Fruit fly (Drosophila melanogaster) whole organism, pupa: ENCODE measurements around the gene fzy.

Experiments used
- CG10348 ChIP-seq: fragments of 200-800 bp; sonication (Bioruptor generic); IDR thresholded peaks from 2 replicates; pipeline ENCODE4 v1.3.6; 2022; ENCODE audit warnings: missing biosample characterization, missing genetic modification characterization
- CG12605 ChIP-seq: fragments of 200-800 bp; sonication (Bioruptor generic); IDR thresholded peaks from 2 replicates; pipeline ENCODE4 v1.3.6; 2022; ENCODE audit warnings: missing biosample characterization, missing genetic modification characterization
- CG13204 ChIP-seq: fragments of 200-800 bp; sonication (Bioruptor generic); optimal IDR thresholded peaks from 2 replicates; lab custom pipeline; 2018; ENCODE audit warnings: missing biosample characterization, mild to moderate bottlenecking, missing genetic modification characterization, moderate library complexity
- CG14655 ChIP-seq: fragments of 200-800 bp; sonication (Bioruptor generic); optimal IDR thresholded peaks from 3 replicates; lab custom pipeline; 2017; ENCODE audit warnings: mild to moderate bottlenecking, missing biosample characterization, missing genetic modification reagents, missing genetic modification characterization
- CG15710 ChIP-seq: fragments of 200-800 bp; sonication (Bioruptor generic); optimal IDR thresholded peaks from 2 replicates; lab custom pipeline; 2018; ENCODE audit warnings: missing biosample characterization, mild to moderate bottlenecking, missing genetic modification characterization, moderate library complexity
- CG17806 ChIP-seq: fragments of 200-800 bp; sonication (Bioruptor generic); optimal IDR thresholded peaks from 2 replicates; lab custom pipeline; 2018; ENCODE audit warnings: missing biosample characterization, mild to moderate bottlenecking, missing genetic modification characterization, moderate library complexity
- CG32121 ChIP-seq: fragments of 200-800 bp; sonication (Bioruptor generic); IDR thresholded peaks from 2 replicates; pipeline ENCODE4 v1.3.6; 2022; ENCODE audit warnings: missing biosample characterization, missing genetic modification characterization
- CG34367 ChIP-seq: fragments of 200-800 bp; sonication (Bioruptor generic); optimal IDR thresholded peaks from 2 replicates; lab custom pipeline; 2018; ENCODE audit warnings: missing biosample characterization, mild to moderate bottlenecking, missing genetic modification characterization
- CG4496 ChIP-seq: fragments of 200-800 bp; sonication (Bioruptor generic); IDR thresholded peaks from 3 replicates; pipeline ENCODE4 v1.3.6; 2022; ENCODE audit warnings: missing biosample characterization, missing genetic modification characterization
- CG8159 ChIP-seq: fragments of 200-800 bp; sonication (Bioruptor generic); optimal IDR thresholded peaks from 3 replicates; lab custom pipeline; 2018; ENCODE audit warnings: missing biosample characterization, mild to moderate bottlenecking, missing genetic modification characterization, moderate library complexity
- CG8301 ChIP-seq: fragments of 200-800 bp; sonication (Bioruptor generic); optimal IDR thresholded peaks from 2 replicates; lab custom pipeline; 2018; ENCODE audit warnings: missing biosample characterization, mild to moderate bottlenecking, missing genetic modification characterization
- CG9948 ChIP-seq: fragments of 200-800 bp; sonication (Bioruptor generic); optimal IDR thresholded peaks from 2 replicates; lab custom pipeline; 2018; ENCODE audit warnings: missing biosample characterization, mild to moderate bottlenecking, missing genetic modification characterization, moderate library complexity
- D1 ChIP-seq: fragments of 200-800 bp; sonication (Bioruptor generic); optimal IDR thresholded peaks from 2 replicates; lab custom pipeline; 2018; ENCODE audit warnings: missing biosample characterization, mild to moderate bottlenecking, missing genetic modification characterization, moderate library complexity
- EcR ChIP-seq: fragments of 200-800 bp; sonication (Bioruptor generic); optimal IDR thresholded peaks from 3 replicates; lab custom pipeline; 2019; ENCODE audit warnings: missing biosample characterization, missing genetic modification characterization, mild to moderate bottlenecking, moderate library complexity, missing genetic modification reagents
- Ets98B ChIP-seq: fragments of 200-800 bp; sonication (Bioruptor generic); IDR thresholded peaks from 2 replicates; pipeline ENCODE4 v1.3.6; 2022; ENCODE audit warnings: missing biosample characterization, missing genetic modification characterization
- Pif1A ChIP-seq: fragments of 200-800 bp; sonication (Bioruptor generic); optimal IDR thresholded peaks from 3 replicates; lab custom pipeline; 2016; ENCODE audit warnings: missing biosample characterization, missing genetic modification characterization
- Pif1B ChIP-seq: fragments of 200-800 bp; sonication (Bioruptor generic); optimal IDR thresholded peaks from 3 replicates; lab custom pipeline; 2016; ENCODE audit warnings: missing biosample characterization, missing genetic modification characterization
- Snoo ChIP-seq: fragments of 200-800 bp; sonication (Bioruptor generic); optimal IDR thresholded peaks from 3 replicates; lab custom pipeline; 2017; ENCODE audit warnings: missing biosample characterization, mild to moderate bottlenecking, missing genetic modification characterization, inconsistent platforms
- fd96Ca ChIP-seq: fragments of 200-800 bp; sonication (Bioruptor generic); IDR thresholded peaks from 3 replicates; pipeline ENCODE4 v1.3.6; 2022; ENCODE audit warnings: missing biosample characterization, missing genetic modification characterization
- gl ChIP-seq: fragments of 200-800 bp; sonication (Bioruptor generic); optimal IDR thresholded peaks from 2 replicates; lab custom pipeline; 2018; ENCODE audit warnings: missing biosample characterization, mild to moderate bottlenecking, missing genetic modification characterization
- rn ChIP-seq: fragments of 200-800 bp; sonication (Bioruptor generic); IDR thresholded peaks from 2 replicates; pipeline ENCODE4 v1.3.6; 2022; ENCODE audit warnings: missing biosample characterization, missing genetic modification characterization

fzy gene

dm6 chr2L:16288393-16288731 is 22.4 kb upstream of the fzy start:
- TF ChIP-seq fd96Ca (GFP tag; lab: Robert Waterston, UW) (no peak), CG15710 (tag; lab: Kevin White, UChicago) (no peak), CG14655 (GFP tag; lab: Kevin White, UChicago) (no peak)

dm6 chr2L:16290984-16291383 is 19.8 kb upstream of the fzy start, which contains the start of gene CG17329:
Gene CG17329 (plus strand): TSS chr2L:16291284.
- TF ChIP-seq Ets98B (GFP tag; lab: Robert Waterston, UW) (no peak), CG15710 (tag; lab: Kevin White, UChicago) (no peak), CG10348 (GFP tag; lab: Robert Waterston, UW) (no peak), CG4496 (GFP tag; lab: Robert Waterston, UW) (no peak), CG34367 (no peak), CG14655 (GFP tag; lab: Kevin White, UChicago) (no peak), CG8159 (tag; lab: Kevin White, UChicago) (no peak), rn (no peak), CG17806 (tag; lab: Kevin White, UChicago) (no peak), CG12605 (GFP tag; lab: Robert Waterston, UW) (no peak), fd96Ca (GFP tag; lab: Robert Waterston, UW) (no peak), Pif1B (GFP tag; lab: Kevin White, UChicago) (no peak)

- TF ChIP-seq Ets98B (GFP tag; lab: Robert Waterston, UW) (peak; percentile 16; the same call in 1 of the 2 replicates), CG32121 (GFP tag; lab: Robert Waterston, UW) (no peak)
Observed at dm6 chr2L:16292975-16293501, 17.7 kb upstream of the fzy start, which contains the start of gene CG13258. Gene CG13258 (minus strand): TSS chr2L:16293025.

dm6 chr2L:16293703-16294233 is 17.0 kb upstream of the fzy start, which contains the start of gene Cyp303a1:
Gene Cyp303a1 (plus strand): TSS chr2L:16294183.
- TF ChIP-seq CG8301 (tag; lab: Kevin White, UChicago) (no peak), CG9948 (no peak), Snoo (tag; lab: Kevin White, UChicago) (no peak), gl (no peak), CG32121 (GFP tag; lab: Robert Waterston, UW) (no peak), CG8159 (tag; lab: Kevin White, UChicago) (no peak), CG10348 (GFP tag; lab: Robert Waterston, UW) (no peak), D1 (no peak), CG4496 (GFP tag; lab: Robert Waterston, UW) (no peak), Pif1B (GFP tag; lab: Kevin White, UChicago) (no peak), Ets98B (GFP tag; lab: Robert Waterston, UW) (no peak), EcR (GFP tag; lab: Kevin White, UChicago) (no peak), CG13204 (no peak), Pif1A (GFP tag; lab: Kevin White, UChicago) (no peak), CG17806 (tag; lab: Kevin White, UChicago) (no peak), CG34367 (no peak), CG15710 (tag; lab: Kevin White, UChicago) (no peak)

dm6 chr2L:16299466-16300311 is 11.1 kb upstream of the fzy start, which contains the start of the genes heix and CG17328:
Gene heix (minus strand): TSS chr2L:16299858.
Gene CG17328 (plus strand): TSS chr2L:16299943.
- TF ChIP-seq CG8301 (tag; lab: Kevin White, UChicago), result peak; percentile 59
- TF ChIP-seq Ets98B (GFP tag; lab: Robert Waterston, UW), result peak; percentile 27; the same call in 1 of the 2 replicates
- TF ChIP-seq gl, result no peak
- TF ChIP-seq rn, result 0 out of 2 replicates have a peak, but pooled peaks have one; percentile 40
- peak; percentile 74 for TF ChIP-seq CG15710 (tag; lab: Kevin White, UChicago)
- no peak for TF ChIP-seq CG14655 (GFP tag; lab: Kevin White, UChicago)
- TF ChIP-seq Pif1B (GFP tag; lab: Kevin White, UChicago), result no peak
- no peak for TF ChIP-seq D1
- TF ChIP-seq CG34367, result peak; percentile 56
- no peak for TF ChIP-seq CG13204
- no peak for TF ChIP-seq EcR (GFP tag; lab: Kevin White, UChicago)
- TF ChIP-seq CG8159 (tag; lab: Kevin White, UChicago), result peak; percentile 73
- no peak for TF ChIP-seq fd96Ca (GFP tag; lab: Robert Waterston, UW)
- TF ChIP-seq CG12605 (GFP tag; lab: Robert Waterston, UW), result no peak
- TF ChIP-seq Snoo (tag; lab: Kevin White, UChicago), result peak; percentile 64
- TF ChIP-seq CG17806 (tag; lab: Kevin White, UChicago), result peak; percentile 62
- peak; percentile 59 for TF ChIP-seq CG9948
- TF ChIP-seq CG32121 (GFP tag; lab: Robert Waterston, UW), result peak; percentile 14; the same call in 1 of the 2 replicates
- TF ChIP-seq CG4496 (GFP tag; lab: Robert Waterston, UW), result peak; percentile 69
- no peak for TF ChIP-seq Pif1A (GFP tag; lab: Kevin White, UChicago)
- TF ChIP-seq CG10348 (GFP tag; lab: Robert Waterston, UW), result 0 out of 2 replicates have a peak, but pooled peaks have one; percentile 16
- TF ChIP-seq, all 21 proteins: peak for 12
